Worm (Caenorhabditis elegans) whole organism, L2 larva: ENCODE data around the gene erh-1.

ENCODE experiments used
- F13H6.1 ChIP-seq: sonication (generic microtip); optimal IDR thresholded peaks from 2 replicates; lab custom pipeline; 2016; ENCODE audit warnings: missing genetic modification characterization, missing compliant biosample characterization
- ZK546.5 ChIP-seq: sonication (generic microtip); optimal IDR thresholded peaks from 2 replicates; lab custom pipeline; 2017; ENCODE audit warnings: missing biosample characterization, missing genetic modification characterization
- egl-27 ChIP-seq: sonication (generic microtip); optimal IDR thresholded peaks from 3 replicates; lab custom pipeline; 2017; ENCODE audit warnings: missing biosample characterization, missing genetic modification reagents, missing genetic modification characterization
- lin-13 ChIP-seq: fragments of 150-350 bp; optimal IDR thresholded peaks from 2 replicates; lab custom pipeline; 2014; ENCODE audit warnings: missing biosample characterization, missing genetic modification reagents, missing genetic modification characterization
- lsy-2 ChIP-seq, 2 experiments: fragments of 150-350 bp in 1 of 2; sonication (generic microtip) in 1 of 2; optimal IDR thresholded peaks; 2 replicates each; lab custom pipeline; 2014 to 2017; ENCODE audit warnings: missing biosample characterization in 2 of 2, missing genetic modification characterization in 2 of 2
- mdl-1 ChIP-seq, 2 experiments: fragments of 150-350 bp in 1 of 2; sonication (generic microtip) in 1 of 2; optimal IDR thresholded peaks; 2 replicates each; lab custom pipeline; 2017; ENCODE audit warnings: missing biosample characterization in 2 of 2, missing genetic modification characterization in 2 of 2
- nhr-237 ChIP-seq: fragments of 150-350 bp; optimal IDR thresholded peaks from 2 replicates; lab custom pipeline; 2014; ENCODE audit warnings: missing biosample characterization, missing genetic modification characterization
- snpc-4 ChIP-seq: fragments of 150-350 bp; optimal IDR thresholded peaks from 2 replicates; lab custom pipeline; 2014; ENCODE audit warnings: missing biosample characterization, missing genetic modification characterization
- unc-39 ChIP-seq: fragments of 150-350 bp; optimal IDR thresholded peaks from 2 replicates; lab custom pipeline; 2014; ENCODE audit warnings: missing biosample characterization, missing genetic modification characterization
- ztf-4 ChIP-seq: fragments of 150-350 bp; optimal IDR thresholded peaks from 2 replicates; lab custom pipeline; 2014; ENCODE audit warnings: missing biosample characterization, missing genetic modification characterization

- TF ChIP-seq lsy-2 (tag; optimal IDR thresholded peaks at IDR 0.05; lab: Kevin White, UChicago) (no peak), ztf-4 (tag; lab: Kevin White, UChicago) (no peak), egl-27 (no peak), F13H6.1 (tag; lab: Kevin White, UChicago) (no peak), nhr-237 (no peak), unc-39 (no peak), mdl-1 (tag; optimal IDR thresholded peaks at IDR 0.05; lab: Kevin White, UChicago) (no peak), ZK546.5 (no peak), snpc-4 (tag; lab: Kevin White, UChicago) (no peak), lin-13 (no peak)
Observed at ce11 chrV:10549717-10550116, 29.2 kb downstream of the erh-1 start, which contains the start of gene F32G8.2.
